Fruit fly (Drosophila melanogaster) whole organism, embryonic: ENCODE results near the gene BORCS6.

ENCODE experiments used
- Atf3 ChIP-seq: fragments of 200-800 bp; sonication (Bioruptor generic); optimal IDR thresholded peaks from 3 replicates; lab custom pipeline; 2016; ENCODE audit warnings: missing biosample characterization, missing genetic modification characterization
- BEAF-32 ChIP-seq: fragments of 200-800 bp; sonication (Bioruptor generic); optimal IDR thresholded peaks from 3 replicates; lab custom pipeline; 2017; ENCODE audit warnings: missing biosample characterization, missing genetic modification characterization, mild to moderate bottlenecking, moderate library complexity, missing genetic modification reagents
- CG10462 ChIP-seq: fragments of 200-800 bp; sonication (Bioruptor generic); optimal IDR thresholded peaks from 2 replicates; lab custom pipeline; 2016; ENCODE audit warnings: missing biosample characterization, missing genetic modification characterization
- CG12104 ChIP-seq: fragments of 200-800 bp; sonication (Bioruptor generic); optimal IDR thresholded peaks from 3 replicates; lab custom pipeline; 2016; ENCODE audit warnings: missing biosample characterization, missing genetic modification characterization
- CG12155 ChIP-seq: fragments of 200-800 bp; sonication (Bioruptor generic); optimal IDR thresholded peaks from 3 replicates; lab custom pipeline; 2016; ENCODE audit warnings: missing biosample characterization, missing genetic modification characterization
- CG12391 ChIP-seq: fragments of 200-800 bp; sonication (Bioruptor generic); optimal IDR thresholded peaks from 3 replicates; lab custom pipeline; 2018; ENCODE audit warnings: missing biosample characterization, mild to moderate bottlenecking, missing genetic modification characterization, moderate library complexity
- CG13296 ChIP-seq: fragments of 200-800 bp; sonication (Bioruptor generic); optimal IDR thresholded peaks from 3 replicates; lab custom pipeline; 2018; ENCODE audit warnings: missing biosample characterization, mild to moderate bottlenecking, missing genetic modification characterization
- CG13624 ChIP-seq: fragments of 200-800 bp; sonication (Bioruptor generic); optimal IDR thresholded peaks from 2 replicates; lab custom pipeline; 2016; ENCODE audit warnings: missing biosample characterization, missing genetic modification characterization
- CG13775 ChIP-seq: fragments of 200-800 bp; sonication (Bioruptor generic); optimal IDR thresholded peaks from 3 replicates; lab custom pipeline; 2017; ENCODE audit warnings: missing biosample characterization, mild to moderate bottlenecking, missing genetic modification characterization
- CG14050 ChIP-seq: fragments of 200-800 bp; sonication (Bioruptor generic); IDR thresholded peaks from 3 replicates; pipeline ENCODE4 v1.3.6; 2022; ENCODE audit warnings: missing biosample characterization, missing genetic modification characterization
- CG1603 ChIP-seq: fragments of 200-800 bp; sonication (Bioruptor generic); optimal IDR thresholded peaks from 2 replicates; lab custom pipeline; 2019; ENCODE audit warnings: missing biosample characterization, mild to moderate bottlenecking, missing genetic modification characterization, moderate library complexity
- CG16815 ChIP-seq: fragments of 200-800 bp; sonication (Bioruptor generic); optimal IDR thresholded peaks from 3 replicates; lab custom pipeline; 2017; ENCODE audit warnings: missing biosample characterization, mild to moderate bottlenecking, missing genetic modification characterization
- CG17328 ChIP-seq: fragments of 200-800 bp; sonication (Bioruptor generic); IDR thresholded peaks from 2 replicates; pipeline ENCODE4 v1.3.6; 2022; ENCODE audit warnings: missing biosample characterization, missing genetic modification characterization
- CG17359 ChIP-seq: fragments of 200-800 bp; sonication (Bioruptor generic); optimal IDR thresholded peaks from 3 replicates; lab custom pipeline; 2018; ENCODE audit warnings: missing biosample characterization, mild to moderate bottlenecking, missing genetic modification characterization, moderate library complexity
- CG17361 ChIP-seq: fragments of 200-800 bp; sonication (Bioruptor generic); IDR thresholded peaks from 3 replicates; pipeline ENCODE4 v1.3.6; 2022; ENCODE audit warnings: missing biosample characterization, missing genetic modification characterization
- CG17612 ChIP-seq: fragments of 200-800 bp; sonication (Bioruptor generic); IDR thresholded peaks from 2 replicates; pipeline ENCODE4 v1.3.6; 2022; ENCODE audit warnings: missing biosample characterization, missing genetic modification characterization
- CG1832 ChIP-seq: fragments of 200-800 bp; sonication (Bioruptor generic); optimal IDR thresholded peaks from 2 replicates; lab custom pipeline; 2017; ENCODE audit warnings: missing biosample characterization, mild to moderate bottlenecking, missing genetic modification characterization, inconsistent platforms
- CG2116 ChIP-seq: fragments of 200-800 bp; sonication (Bioruptor generic); optimal IDR thresholded peaks from 3 replicates; lab custom pipeline; 2018; ENCODE audit warnings: missing biosample characterization, mild to moderate bottlenecking, missing genetic modification characterization
- CG2129 ChIP-seq: fragments of 200-800 bp; sonication (Bioruptor generic); IDR thresholded peaks from 2 replicates; pipeline ENCODE4 v1.3.6; 2022; ENCODE audit warnings: missing biosample characterization, missing genetic modification characterization; ENCODE audit not compliant: partially characterized antibody
- CG3065 ChIP-seq: fragments of 200-800 bp; sonication (Bioruptor generic); optimal IDR thresholded peaks from 2 replicates; lab custom pipeline; 2016; ENCODE audit warnings: missing biosample characterization, missing genetic modification characterization
- CG33213 ChIP-seq: fragments of 200-800 bp; sonication (Bioruptor generic); optimal IDR thresholded peaks from 3 replicates; lab custom pipeline; 2016; ENCODE audit warnings: missing biosample characterization, missing genetic modification characterization
- CG4360 ChIP-seq: fragments of 200-800 bp; sonication (Bioruptor generic); IDR thresholded peaks from 2 replicates; pipeline ENCODE4 v1.3.6; 2022; ENCODE audit warnings: missing biosample characterization, missing genetic modification characterization
- CG7556 ChIP-seq: fragments of 200-800 bp; sonication (Bioruptor generic); optimal IDR thresholded peaks from 2 replicates; lab custom pipeline; 2017; ENCODE audit warnings: missing biosample characterization, mild to moderate bottlenecking, missing genetic modification characterization
- CG8924 ChIP-seq: fragments of 200-800 bp; optimal IDR thresholded peaks from 3 replicates; lab custom pipeline; 2019; ENCODE audit warnings: missing biosample characterization, mild to moderate bottlenecking, missing genetic modification characterization, moderate library complexity
- Dad ChIP-seq: fragments of 200-800 bp; sonication (Bioruptor generic); optimal IDR thresholded peaks from 3 replicates; lab custom pipeline; 2016; ENCODE audit warnings: missing biosample characterization, missing genetic modification characterization
- Dp ChIP-seq: fragments of 200-800 bp; sonication (Bioruptor generic); optimal IDR thresholded peaks from 2 replicates; lab custom pipeline; 2018; ENCODE audit warnings: missing biosample characterization, mild to moderate bottlenecking, missing genetic modification characterization, moderate library complexity
- H15 ChIP-seq: fragments of 200-800 bp; sonication (Bioruptor generic); IDR thresholded peaks from 3 replicates; pipeline ENCODE4 v1.3.6; 2022; ENCODE audit warnings: missing biosample characterization, missing genetic modification characterization
- MESR4 ChIP-seq: fragments of 200-800 bp; sonication (Bioruptor generic); optimal IDR thresholded peaks from 2 replicates; lab custom pipeline; 2018; ENCODE audit warnings: missing biosample characterization, mild to moderate bottlenecking, missing genetic modification characterization, moderate library complexity
- NC2α ChIP-seq: fragments of 200-800 bp; sonication (Bioruptor generic); optimal IDR thresholded peaks from 2 replicates; lab custom pipeline; 2016; ENCODE audit warnings: missing biosample characterization, missing genetic modification characterization
- Nf-YC ChIP-seq: fragments of 200-800 bp; optimal IDR thresholded peaks from 3 replicates; lab custom pipeline; 2019; ENCODE audit warnings: missing biosample characterization, mild to moderate bottlenecking, missing genetic modification characterization, moderate library complexity
- Rx ChIP-seq: fragments of 200-800 bp; sonication (Bioruptor generic); IDR thresholded peaks from 2 replicates; pipeline ENCODE4 v1.3.6; 2022; ENCODE audit warnings: missing biosample characterization, missing genetic modification characterization
- Side ChIP-seq: fragments of 200-800 bp; sonication (Bioruptor generic); optimal IDR thresholded peaks from 2 replicates; lab custom pipeline; 2016; ENCODE audit warnings: missing biosample characterization, missing genetic modification characterization
- Ssrp ChIP-seq: fragments of 200-800 bp; sonication (Bioruptor generic); optimal IDR thresholded peaks from 2 replicates; lab custom pipeline; 2018; ENCODE audit warnings: missing biosample characterization, mild to moderate bottlenecking, missing genetic modification characterization, moderate library complexity
- Xbp1 ChIP-seq: fragments of 200-800 bp; sonication (Bioruptor generic); optimal IDR thresholded peaks from 3 replicates; lab custom pipeline; 2016; ENCODE audit warnings: missing biosample characterization, mild to moderate bottlenecking, missing genetic modification characterization
- Xrp1 ChIP-seq: fragments of 200-800 bp; sonication (Bioruptor generic); IDR thresholded peaks from 2 replicates; pipeline ENCODE4 v1.3.6; 2022; ENCODE audit warnings: missing biosample characterization, missing genetic modification characterization
- corto ChIP-seq: fragments of 200-800 bp; sonication (Bioruptor generic); optimal IDR thresholded peaks from 2 replicates; lab custom pipeline; 2016; ENCODE audit warnings: missing biosample characterization, mild to moderate bottlenecking, missing genetic modification characterization, moderate library complexity
- en ChIP-seq: fragments of 200-800 bp; sonication (Bioruptor generic); optimal IDR thresholded peaks from 2 replicates; lab custom pipeline; 2016; ENCODE audit warnings: missing biosample characterization, missing genetic modification characterization
- fru ChIP-seq: fragments of >200 bp; optimal IDR thresholded peaks from 2 replicates; lab custom pipeline; 2017
- grau ChIP-seq: fragments of 200-800 bp; optimal IDR thresholded peaks from 3 replicates; lab custom pipeline; 2019; ENCODE audit warnings: missing biosample characterization, mild to moderate bottlenecking, missing genetic modification characterization, moderate library complexity
- her ChIP-seq: fragments of 200-800 bp; sonication (Bioruptor generic); optimal IDR thresholded peaks from 2 replicates; lab custom pipeline; 2016; ENCODE audit warnings: missing biosample characterization, missing genetic modification characterization
- nerfin-1 ChIP-seq: fragments of 200-800 bp; sonication (Bioruptor generic); optimal IDR thresholded peaks from 3 replicates; lab custom pipeline; 2019; ENCODE audit warnings: missing biosample characterization, mild to moderate bottlenecking, missing genetic modification characterization, moderate library complexity
- pho ChIP-seq: fragments of 200-800 bp; sonication (Bioruptor generic); optimal IDR thresholded peaks from 2 replicates; lab custom pipeline; 2016; ENCODE audit warnings: missing biosample characterization, missing genetic modification characterization
- pnt ChIP-seq: fragments of 200-800 bp; sonication (Bioruptor generic); optimal IDR thresholded peaks from 3 replicates; lab custom pipeline; 2016; ENCODE audit warnings: missing biosample characterization, missing genetic modification characterization
- repo ChIP-seq: fragments of 200-800 bp; sonication (Bioruptor generic); optimal IDR thresholded peaks from 2 replicates; lab custom pipeline; 2016; ENCODE audit warnings: missing biosample characterization, missing genetic modification characterization
- rib ChIP-seq: fragments of 200-800 bp; sonication (Bioruptor generic); IDR thresholded peaks from 2 replicates; pipeline ENCODE4 v1.3.6; 2022; ENCODE audit warnings: missing biosample characterization, missing genetic modification characterization
- salm ChIP-seq: fragments of 200-800 bp; sonication (Bioruptor generic); optimal IDR thresholded peaks from 2 replicates; lab custom pipeline; 2018; ENCODE audit warnings: missing biosample characterization, mild to moderate bottlenecking, missing genetic modification characterization
- sens ChIP-seq: fragments of 200-800 bp; sonication (Bioruptor generic); peaks from one replicate; lab custom pipeline; 2016; ENCODE audit warnings: missing biosample characterization, missing genetic modification characterization
- sisA ChIP-seq: fragments of 200-800 bp; sonication (Bioruptor generic); IDR thresholded peaks from 2 replicates; pipeline ENCODE4 v1.3.6; 2022; ENCODE audit warnings: missing biosample characterization, missing genetic modification characterization
- sr ChIP-seq: fragments of 200-800 bp; sonication (Bioruptor generic); IDR thresholded peaks from 3 replicates; pipeline ENCODE4 v1.3.6; 2022; ENCODE audit warnings: missing biosample characterization, missing genetic modification characterization
- ssp ChIP-seq: fragments of 200-800 bp; sonication (Bioruptor generic); IDR thresholded peaks from 2 replicates; pipeline ENCODE4 v1.3.6; 2022; ENCODE audit warnings: missing biosample characterization, missing genetic modification characterization
- tx ChIP-seq: fragments of 200-800 bp; sonication (Bioruptor generic); optimal IDR thresholded peaks from 2 replicates; lab custom pipeline; 2016; ENCODE audit warnings: missing biosample characterization, missing genetic modification characterization
- wek ChIP-seq: fragments of 200-800 bp; sonication (Bioruptor generic); optimal IDR thresholded peaks from 3 replicates; lab custom pipeline; 2018; ENCODE audit warnings: missing biosample characterization, mild to moderate bottlenecking, missing genetic modification characterization, moderate library complexity

BORCS6 gene

DNA sequence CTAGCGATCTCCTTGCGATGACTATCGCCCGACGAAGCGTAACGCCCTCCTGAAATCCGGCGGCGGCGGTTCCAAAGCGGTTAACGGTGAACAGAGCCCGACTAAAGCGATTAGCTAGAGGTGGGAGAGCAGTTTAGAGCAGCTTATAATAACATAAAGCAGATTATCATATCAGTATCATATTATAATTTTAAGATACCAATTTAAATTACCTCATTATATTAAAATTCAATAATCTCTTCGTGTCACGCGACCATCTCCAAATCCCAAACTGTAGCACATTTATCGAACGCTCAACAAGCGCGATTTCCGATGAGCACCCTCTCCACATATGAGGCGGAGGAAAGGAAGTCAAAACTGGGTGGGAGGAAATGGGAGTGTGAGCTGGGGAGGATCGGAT lies 6.8 kb upstream of the BORCS6 start (continued):
- TF ChIP-seq Atf3 (GFP tag; lab: Kevin White, UChicago) (no peak), fru (lab: Kevin White, UChicago) (no peak), pnt (GFP tag; lab: Kevin White, UChicago) (no peak), CG12104 (GFP tag; lab: Kevin White, UChicago) (no peak), grau (tag; lab: Kevin White, UChicago) (peak; percentile 1), CG1832 (no peak), CG17361 (GFP tag; lab: Robert Waterston, UW) (0 out of 3 replicates have a peak, but pooled peaks have one; percentile 28), CG7556 (no peak), nerfin-1 (no peak), en (GFP tag; lab: Kevin White, UChicago) (no peak), CG33213 (GFP tag; lab: Kevin White, UChicago) (no peak), sr (no peak), corto (GFP tag; lab: Kevin White, UChicago) (no peak), CG13775 (GFP tag; lab: Kevin White, UChicago) (no peak), salm (tag; lab: Kevin White, UChicago) (no peak), rib (GFP tag; lab: Robert Waterston, UW) (no peak), CG4360 (GFP tag; lab: Robert Waterston, UW) (no peak), sisA (GFP tag; lab: Robert Waterston, UW) (0 out of 2 replicates have a peak, but pooled peaks have one; percentile 14), ssp (0 out of 2 replicates have a peak, but pooled peaks have one; percentile 15), tx (GFP tag; lab: Kevin White, UChicago) (no peak), Side (GFP tag; lab: Kevin White, UChicago) (no peak), BEAF-32 (GFP tag; lab: Kevin White, UChicago) (peak; percentile 42), CG16815 (no peak), Xrp1 (GFP tag; lab: Robert Waterston, UW) (peak; percentile 64), CG14050 (GFP tag; lab: Robert Waterston, UW) (no peak), CG2116 (no peak), CG3065 (no peak), Rx (no peak), Dp (GFP tag; lab: Kevin White, UChicago) (no peak), CG13296 (GFP tag; lab: Kevin White, UChicago) (no peak), Ssrp (tag; lab: Kevin White, UChicago) (peak; percentile 3), CG17359 (tag; lab: Kevin White, UChicago) (peak; percentile 5), pho (GFP tag; lab: Kevin White, UChicago) (no peak), CG13624 (no peak), repo (GFP tag; lab: Kevin White, UChicago) (no peak), CG12155 (GFP tag; lab: Kevin White, UChicago) (no peak), CG8924 (peak; percentile 6), Dad (GFP tag; lab: Kevin White, UChicago) (no peak), CG12391 (tag; lab: Kevin White, UChicago) (peak; percentile 22), CG2129 (GFP tag; lab: Robert Waterston, UW) (0 out of 2 replicates have a peak, but pooled peaks have one; percentile 27), CG17612 (GFP tag; lab: Robert Waterston, UW) (no peak), CG1603 (tag; lab: Kevin White, UChicago) (peak; percentile 55), CG17328 (GFP tag; lab: Robert Waterston, UW) (peak; percentile 43; the same call in 1 of the 2 replicates), wek (GFP tag; lab: Kevin White, UChicago) (no peak), her (GFP tag; lab: Kevin White, UChicago) (no peak), CG10462 (no peak), Nf-YC (tag; lab: Kevin White, UChicago) (no peak), NC2α (GFP tag; lab: Kevin White, UChicago) (no peak), H15 (peak; percentile 20; the same call in 1 of the 3 replicates), sens (GFP tag; lab: Kevin White, UChicago) (peak; percentile 70), Xbp1 (GFP tag; lab: Kevin White, UChicago) (peak; percentile 4), MESR4 (GFP tag; lab: Kevin White, UChicago) (no peak)
